Worm (Caenorhabditis elegans): ENCODE data around the gene F14E5.8.

DNA sequence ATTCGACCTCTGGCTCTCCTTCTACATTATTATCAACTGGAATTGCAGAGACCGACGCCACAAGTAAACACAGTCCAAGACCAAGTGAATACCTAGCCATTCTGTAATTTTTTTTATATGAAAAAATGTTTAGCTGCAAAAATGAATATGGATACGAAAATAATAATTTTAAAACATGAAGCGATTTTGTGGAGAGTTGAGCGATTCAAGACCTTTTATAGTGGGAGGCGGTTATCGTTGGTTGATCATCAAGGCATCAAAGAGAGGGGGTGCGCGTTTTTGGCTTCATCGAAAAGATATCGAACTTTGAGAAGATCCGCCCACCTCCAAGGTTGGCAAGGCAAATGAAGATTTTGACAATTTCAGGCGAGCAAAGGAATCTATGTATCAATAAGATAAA is 26.8 kb downstream of the F14E5.8 start, which contains the start of gene cut-3:
- TF ChIP-seq mep-1 (tag; optimal IDR thresholded peaks at IDR 0.05): no peak
- no peak for TF ChIP-seq nhr-11 (tag; optimal IDR thresholded peaks at IDR 0.05)
- TF ChIP-seq rnt-1 (tag; optimal IDR thresholded peaks at IDR 0.05): no peak
- TF ChIP-seq unc-86 (tag; optimal IDR thresholded peaks at IDR 0.05): no peak
- TF ChIP-seq lin-14 (GFP tag; optimal IDR thresholded peaks at IDR 0.05): no peak
- no peak for TF ChIP-seq ztf-4 (tag; optimal IDR thresholded peaks at IDR 0.05)
- TF ChIP-seq elt-2 (tag; optimal IDR thresholded peaks at IDR 0.05): no peak
